Worm (Caenorhabditis elegans) whole organism, early embryonic: ENCODE results near the gene B0244.4.

Experiments
- B0310.2 ChIP-seq: sonication (generic microtip); optimal IDR thresholded peaks from 2 replicates; lab custom pipeline; 2016; ENCODE audit warnings: mild to moderate bottlenecking, missing genetic modification characterization, missing compliant biosample characterization
- F13C5.2 ChIP-seq: sonication (generic microtip); optimal IDR thresholded peaks from 2 replicates; lab custom pipeline; 2017; ENCODE audit warnings: mild to moderate bottlenecking, missing genetic modification characterization, inconsistent platforms, missing compliant biosample characterization
- aly-1 ChIP-seq: sonication (generic microtip); optimal IDR thresholded peaks from 2 replicates; lab custom pipeline; 2016; ENCODE audit warnings: missing genetic modification characterization, missing compliant biosample characterization
- ama-1 ChIP-seq: fragments of 150-350 bp; optimal IDR thresholded peaks from 2 replicates; lab custom pipeline; 2014
- ceh-13 ChIP-seq: fragments of 200-800 bp; sonication (Bioruptor generic); optimal IDR thresholded peaks from 2 replicates; lab custom pipeline; 2018; ENCODE audit warnings: mild to moderate bottlenecking, missing genetic modification characterization, missing compliant biosample characterization
- ceh-36 ChIP-seq: sonication (generic microtip); optimal IDR thresholded peaks from 2 replicates; lab custom pipeline; 2016; ENCODE audit warnings: missing genetic modification characterization, inconsistent platforms, missing compliant biosample characterization
- ets-7 ChIP-seq: sonication (generic microtip); optimal IDR thresholded peaks from 2 replicates; lab custom pipeline; 2016; ENCODE audit warnings: missing genotype, missing genetic modification characterization, missing compliant biosample characterization
- flt-1 ChIP-seq: fragments of 200-800 bp; sonication (Bioruptor generic); IDR thresholded peaks from 2 replicates; pipeline ENCODE4 v1.3.6; 2022; ENCODE audit warnings: missing genetic modification characterization, missing compliant biosample characterization
- hmbx-1 ChIP-seq: sonication (generic microtip); optimal IDR thresholded peaks from 2 replicates; lab custom pipeline; 2016; ENCODE audit warnings: mild to moderate bottlenecking, missing genetic modification characterization, missing compliant biosample characterization
- hmg-4 ChIP-seq: fragments of 200-800 bp; sonication (Bioruptor generic); optimal IDR thresholded peaks from 2 replicates; lab custom pipeline; 2018; ENCODE audit warnings: mild to moderate bottlenecking, missing genetic modification characterization, missing compliant biosample characterization
- hnd-1 ChIP-seq: sonication (generic microtip); optimal IDR thresholded peaks from 2 replicates; lab custom pipeline; 2016; ENCODE audit warnings: missing genetic modification characterization, missing compliant biosample characterization
- pes-1 ChIP-seq: fragments of 200-800 bp; sonication (Bioruptor generic); IDR thresholded peaks from 2 replicates; pipeline ENCODE4 v1.3.6; 2022; ENCODE audit warnings: missing genetic modification reagents, missing genetic modification characterization, missing compliant biosample characterization
- scrt-1 ChIP-seq: fragments of 200-800 bp; sonication (Bioruptor generic); IDR thresholded peaks from 2 replicates; pipeline ENCODE4 v1.3.6; 2022; ENCODE audit warnings: missing genetic modification characterization, missing compliant biosample characterization
- sea-1 ChIP-seq: fragments of 200-800 bp; sonication (Bioruptor generic); conservative IDR thresholded peaks from 2 replicates; pipeline ENCODE4 v1.3.6; 2022; ENCODE audit warnings: missing genetic modification characterization, missing compliant biosample characterization
- tbx-11 ChIP-seq: fragments of 200-800 bp; sonication (Bioruptor generic); IDR thresholded peaks from 2 replicates; pipeline ENCODE4 v1.3.6; 2022; ENCODE audit warnings: missing genetic modification characterization, missing compliant biosample characterization
- tbx-37 ChIP-seq: fragments of 200-800 bp; sonication (Bioruptor generic); conservative IDR thresholded peaks from 2 replicates; pipeline ENCODE4 v1.3.6; 2022; ENCODE audit warnings: missing genetic modification reagents, missing genetic modification characterization, missing compliant biosample characterization
- tra-4 ChIP-seq: sonication (generic microtip); optimal IDR thresholded peaks from 2 replicates; lab custom pipeline; 2017; ENCODE audit warnings: missing genetic modification characterization, missing compliant biosample characterization

B0244.4 gene

ce11 chrIII:5710045-5710444 is 37.2 kb upstream of the B0244.4 start, which contains the start of gene B0336.12:
Gene B0336.12 (minus strand): TSS chrIII:5710145.
- TF ChIP-seq F13C5.2 = no peak
- no peak for TF ChIP-seq flt-1 (GFP tag; lab: Robert Waterston, UW)
- TF ChIP-seq ceh-13 (GFP tag; lab: Kevin White, UChicago) = no peak
- no peak for TF ChIP-seq hmbx-1 (tag; lab: Kevin White, UChicago)
- no peak for TF ChIP-seq tbx-11 (GFP tag; lab: Robert Waterston, UW)
- TF ChIP-seq ceh-36 (tag; lab: Kevin White, UChicago) = no peak
- no peak for TF ChIP-seq tra-4 (tag; lab: Kevin White, UChicago)
- TF ChIP-seq B0310.2 (tag; lab: Kevin White, UChicago) = no peak
- TF ChIP-seq hmg-4 = no peak
- no peak for TF ChIP-seq hnd-1
- no peak for TF ChIP-seq pes-1 (GFP tag; lab: Robert Waterston, UW)
- TF ChIP-seq ama-1 = no peak
- TF ChIP-seq scrt-1 = no peak

DNA sequence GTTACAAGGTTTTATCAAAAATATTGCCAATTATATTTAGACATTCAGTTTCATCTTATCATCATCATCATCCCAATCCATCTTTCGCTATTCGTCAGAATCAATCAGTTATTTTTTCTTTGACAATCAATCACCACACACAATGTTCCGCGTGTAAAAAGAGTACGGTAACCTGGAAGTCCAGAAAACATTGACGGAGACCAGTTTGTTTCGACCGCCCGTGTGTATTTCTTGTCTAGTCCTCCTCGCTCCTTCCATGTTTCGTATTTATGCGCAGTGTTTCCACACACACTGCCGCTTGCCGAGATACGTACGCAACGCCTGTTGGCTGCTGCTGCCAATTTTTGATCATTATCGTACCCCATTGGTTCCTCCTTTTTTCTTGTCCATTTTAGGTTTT is 36.6 kb upstream of the B0244.4 start:
- no peak for TF ChIP-seq B0310.2 (tag; lab: Kevin White, UChicago)
- TF ChIP-seq aly-1 (tag; lab: Kevin White, UChicago) = peak; percentile 3
- 0 out of 2 replicates have a peak, but pooled peaks have one; percentile 26 for TF ChIP-seq sea-1 (GFP tag; lab: Robert Waterston, UW)

DNA sequence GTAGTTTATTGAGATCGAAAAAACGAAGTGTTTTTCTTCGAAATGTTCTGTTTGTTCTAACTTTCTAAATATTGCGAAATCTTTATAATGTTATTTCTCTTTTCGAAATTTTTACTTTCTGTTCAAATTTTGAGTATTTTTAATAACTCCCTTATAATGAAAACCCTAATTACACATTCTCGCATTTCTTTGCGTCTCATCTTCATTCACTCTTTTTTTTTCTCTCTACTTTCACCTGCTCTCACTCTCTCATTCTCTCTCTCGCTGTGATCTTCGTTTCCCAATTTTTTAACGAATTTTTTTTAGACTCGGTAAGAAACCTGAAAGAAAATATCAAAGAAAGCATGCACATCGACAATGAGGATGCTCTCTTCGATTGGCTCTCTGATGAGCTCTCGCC is 36.0 kb upstream of the B0244.4 start, which contains the start of gene rbm-26:
TSS of gene rbm-26 (plus strand) at position 301 of the 400 bp plus-strand sequence.
- TF ChIP-seq ceh-13 (GFP tag; lab: Kevin White, UChicago) (no peak), B0310.2 (tag; lab: Kevin White, UChicago) (no peak), tbx-11 (GFP tag; lab: Robert Waterston, UW) (no peak), scrt-1 (no peak), hnd-1 (no peak), ama-1 (no peak)

DNA sequence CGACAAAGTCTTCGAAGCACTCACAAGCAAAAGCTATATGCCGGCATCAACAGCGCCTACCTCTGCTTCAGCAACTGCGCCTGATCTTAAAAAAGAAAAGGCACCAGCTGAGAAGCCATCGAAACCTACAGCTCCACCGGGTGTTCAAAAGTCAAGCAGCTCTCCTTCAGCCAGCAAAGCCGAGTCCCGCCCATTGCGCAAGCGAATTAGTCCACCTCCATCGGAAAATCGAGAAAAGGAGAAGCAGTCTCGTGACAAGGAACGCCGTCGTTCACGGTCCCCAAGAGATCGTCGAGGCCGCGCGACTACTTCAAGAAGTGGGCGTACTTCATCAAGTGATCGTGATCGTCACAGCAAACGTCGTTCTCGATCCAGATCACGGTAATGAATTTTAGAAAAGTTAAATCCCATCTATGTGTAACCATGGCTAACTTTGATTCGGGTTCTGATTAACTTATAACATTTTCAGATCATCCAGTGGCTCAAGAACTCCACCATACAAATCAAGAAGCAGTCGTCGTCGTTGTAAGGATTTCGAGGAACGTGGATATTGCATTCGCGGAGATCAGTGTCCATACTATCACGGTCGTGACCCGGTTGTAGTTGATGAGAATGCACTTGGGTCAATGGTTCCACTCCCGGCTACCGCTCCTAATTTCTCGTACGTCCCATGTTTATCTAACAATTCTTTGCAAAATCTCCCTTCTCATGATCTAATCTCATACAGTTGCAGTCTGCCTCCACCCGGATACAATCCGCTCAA is 35.2 kb upstream of the B0244.4 start:
- TF ChIP-seq scrt-1 = no peak
- TF ChIP-seq ceh-13 (GFP tag; lab: Kevin White, UChicago) = no peak
- TF ChIP-seq ets-7 (tag; lab: Kevin White, UChicago) = no peak
- TF ChIP-seq tbx-37 (GFP tag; lab: Robert Waterston, UW) = no peak
- no peak for TF ChIP-seq ama-1
- no peak for TF ChIP-seq aly-1 (tag; lab: Kevin White, UChicago)
- no peak for TF ChIP-seq hnd-1
- no peak for TF ChIP-seq tbx-11 (GFP tag; lab: Robert Waterston, UW)
- TF ChIP-seq flt-1 (GFP tag; lab: Robert Waterston, UW) = no peak
- TF ChIP-seq ceh-36 (tag; lab: Kevin White, UChicago) = no peak
- TF ChIP-seq F13C5.2 = no peak
- TF ChIP-seq pes-1 (GFP tag; lab: Robert Waterston, UW) = no peak
- no peak for TF ChIP-seq sea-1 (GFP tag; lab: Robert Waterston, UW)
- TF ChIP-seq hmg-4 = no peak

DNA sequence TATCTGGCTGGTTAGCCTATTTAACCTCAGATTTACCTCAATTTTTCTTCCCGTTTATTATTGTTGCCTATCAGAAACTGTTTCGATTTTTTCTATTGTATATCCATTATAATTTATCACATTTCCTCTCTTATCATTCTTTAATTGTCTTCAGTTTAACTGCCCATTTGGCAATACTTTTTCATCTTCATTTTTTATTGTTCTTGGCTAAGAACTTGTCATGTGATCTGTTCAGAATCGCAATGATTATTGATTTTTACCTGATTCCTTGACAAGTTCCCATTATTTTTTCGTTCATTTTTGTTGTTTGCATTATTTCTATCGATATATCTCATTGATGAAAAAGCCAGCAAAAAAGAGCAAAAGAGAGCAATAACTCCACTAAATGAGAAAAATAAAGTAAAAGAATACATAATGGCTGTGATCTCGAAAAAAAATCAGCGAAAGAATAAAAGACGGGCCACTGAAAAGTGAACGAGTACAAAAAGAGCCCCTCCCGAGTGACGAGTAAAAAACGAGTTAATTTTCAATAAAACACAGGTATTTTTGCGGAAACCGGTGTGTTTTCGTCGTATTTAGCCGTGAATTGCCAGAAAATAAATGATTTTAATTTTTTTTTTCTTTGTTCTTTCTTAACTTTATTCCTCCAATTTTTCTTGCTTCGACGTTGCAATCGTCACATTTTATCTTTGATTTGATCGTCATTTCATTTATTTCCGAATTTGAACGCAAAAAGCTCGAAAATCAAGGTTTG is 32.9 kb upstream of the B0244.4 start, which contains the start of gene arf-1:
TSS of gene arf-1 (plus strand) at position 657 of the 754 bp plus-strand sequence.
- TF ChIP-seq F13C5.2 (no peak), tbx-11 (GFP tag; lab: Robert Waterston, UW) (no peak), scrt-1 (no peak), tbx-37 (GFP tag; lab: Robert Waterston, UW) (no peak), tra-4 (tag; lab: Kevin White, UChicago) (no peak), aly-1 (tag; lab: Kevin White, UChicago) (no peak), flt-1 (GFP tag; lab: Robert Waterston, UW) (no peak)

DNA sequence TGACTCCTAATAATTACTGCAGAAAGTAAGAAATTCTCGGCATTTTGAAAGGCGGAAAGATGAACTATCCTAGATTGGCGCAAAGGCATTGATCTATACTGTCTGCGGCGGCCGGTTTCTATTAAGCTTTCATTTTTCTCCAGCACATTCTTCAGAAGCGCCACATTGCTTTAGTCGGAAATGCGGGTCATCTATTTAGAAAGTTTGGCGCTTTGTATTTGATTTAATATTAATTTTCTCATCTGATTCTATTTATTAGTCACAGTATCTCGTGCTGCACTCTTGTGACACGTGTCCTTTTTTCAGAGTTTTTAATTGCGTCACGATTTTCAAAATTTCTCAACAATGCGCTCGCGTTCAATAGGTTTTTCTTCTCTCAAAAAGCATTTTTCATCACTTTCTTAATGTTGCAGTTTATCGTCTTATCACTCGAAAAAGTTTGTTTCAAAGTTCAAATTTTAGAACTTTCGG is 32.3 kb upstream of the B0244.4 start:
- no peak for TF ChIP-seq tbx-37 (GFP tag; lab: Robert Waterston, UW)
- no peak for TF ChIP-seq sea-1 (GFP tag; lab: Robert Waterston, UW)
- TF ChIP-seq scrt-1 = no peak
- no peak for TF ChIP-seq B0310.2 (tag; lab: Kevin White, UChicago)
- TF ChIP-seq ceh-36 (tag; lab: Kevin White, UChicago) = peak; percentile 27
- no peak for TF ChIP-seq F13C5.2
- no peak for TF ChIP-seq hnd-1
- no peak for TF ChIP-seq ets-7 (tag; lab: Kevin White, UChicago)
- TF ChIP-seq hmg-4 = no peak
- no peak for TF ChIP-seq flt-1 (GFP tag; lab: Robert Waterston, UW)
- no peak for TF ChIP-seq ceh-13 (GFP tag; lab: Kevin White, UChicago)
- TF ChIP-seq aly-1 (tag; lab: Kevin White, UChicago) = no peak
- peak; percentile 83 for TF ChIP-seq ama-1

ce11 chrIII:5715467-5715866 is 31.8 kb upstream of the B0244.4 start:
- no peak for TF ChIP-seq hmbx-1 (tag; lab: Kevin White, UChicago)
- peak; percentile 61 for TF ChIP-seq hmg-4
- TF ChIP-seq tbx-37 (GFP tag; lab: Robert Waterston, UW) = 0 out of 2 replicates have a peak, but pooled peaks have one; percentile 8
- TF ChIP-seq ceh-36 (tag; lab: Kevin White, UChicago) = no peak
- TF ChIP-seq F13C5.2 = peak; percentile 54
- peak; percentile 11 for TF ChIP-seq ets-7 (tag; lab: Kevin White, UChicago)
- peak; percentile 70 for TF ChIP-seq aly-1 (tag; lab: Kevin White, UChicago)
- TF ChIP-seq tbx-11 (GFP tag; lab: Robert Waterston, UW) = no peak
- TF ChIP-seq B0310.2 (tag; lab: Kevin White, UChicago) = no peak
